Worm (Caenorhabditis elegans) whole organism, L3 larva: ENCODE measurements around the gene C33C12.11.

Experiments used
- R02D3.7 ChIP-seq: fragments of 150-350 bp; optimal IDR thresholded peaks from 2 replicates; lab custom pipeline; 2014; ENCODE audit warnings: missing biosample characterization, missing genetic modification characterization
- ZK546.5 ChIP-seq: sonication (generic microtip); optimal IDR thresholded peaks from 2 replicates; lab custom pipeline; 2017; ENCODE audit warnings: missing biosample characterization, missing genetic modification characterization
- ama-1 ChIP-seq: fragments of 150-350 bp; optimal IDR thresholded peaks from 2 replicates; lab custom pipeline; 2018
- ceh-28 ChIP-seq: fragments of 150-350 bp; optimal IDR thresholded peaks from 2 replicates; lab custom pipeline; 2014; ENCODE audit warnings: missing biosample characterization, missing genetic modification reagents, missing genetic modification characterization
- ceh-82 ChIP-seq: fragments of 150-350 bp; optimal IDR thresholded peaks from 2 replicates; lab custom pipeline; 2014; ENCODE audit warnings: missing biosample characterization, missing genetic modification characterization
- mdl-1 ChIP-seq: fragments of 150-350 bp; optimal IDR thresholded peaks from 2 replicates; lab custom pipeline; 2014; ENCODE audit warnings: missing biosample characterization, missing genetic modification characterization
- nhr-12 ChIP-seq: fragments of 150-350 bp; optimal IDR thresholded peaks from 2 replicates; lab custom pipeline; 2014; ENCODE audit warnings: missing biosample characterization, missing genetic modification characterization
- snpc-4 ChIP-seq: fragments of 150-350 bp; optimal IDR thresholded peaks from 2 replicates; lab custom pipeline; 2014; ENCODE audit warnings: missing biosample characterization, missing genetic modification characterization
- unc-62 ChIP-seq: fragments of 150-350 bp; sonication (generic microtip); optimal IDR thresholded peaks from 4 replicates; lab custom pipeline; 2014; ENCODE audit warnings: missing biosample characterization, missing genetic modification reagents, missing genetic modification characterization
- ztf-11 ChIP-seq: fragments of 150-350 bp; optimal IDR thresholded peaks from 2 replicates; lab custom pipeline; 2014; ENCODE audit warnings: missing biosample characterization, missing genetic modification characterization

- TF ChIP-seq unc-62 (GFP tag; lab: Kevin White, UChicago) (no peak), ama-1 (lab: Kevin White, UChicago) (no peak), mdl-1 (tag; lab: Kevin White, UChicago) (no peak), ZK546.5 (tag; lab: Kevin White, UChicago) (no peak), ceh-82 (tag; lab: Kevin White, UChicago) (no peak), R02D3.7 (no peak), ztf-11 (tag; lab: Kevin White, UChicago) (no peak), ceh-28 (tag; lab: Kevin White, UChicago) (no peak), nhr-12 (tag; lab: Kevin White, UChicago) (no peak), snpc-4 (no peak)
Measured at ce11 chrII:2176688-2177087, 13.1 kb upstream of the C33C12.11 start, which contains the start of gene gba-1.
